Fruit fly (Drosophila melanogaster): Measurements from ENCODE around the gene hkb.

DNA sequence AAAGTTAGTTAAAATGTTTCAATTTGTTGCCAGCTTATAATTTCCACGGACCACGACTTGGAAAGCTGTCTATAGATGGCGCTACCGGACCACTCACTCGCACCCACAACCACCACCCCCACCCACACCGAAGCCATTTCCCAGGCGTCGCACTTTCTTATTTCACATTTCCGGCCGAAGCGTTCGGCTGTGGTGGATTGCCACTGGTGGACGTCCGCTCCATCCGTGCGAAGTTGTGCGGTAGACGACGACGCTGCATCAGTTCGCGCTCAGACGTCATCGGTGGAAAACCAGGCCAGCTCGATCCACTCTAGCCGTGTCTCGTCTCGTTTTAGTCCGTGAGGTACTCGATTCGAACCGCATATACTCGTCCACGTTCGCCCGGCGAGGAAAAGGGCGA lies 13.2 kb upstream of the hkb start, which contains the start of gene CG1090:
- TF ChIP-seq CTCF (optimal IDR thresholded peaks at IDR 0.05) (peak in 1 of 2 experiments; percentile 24), CG8478 (optimal IDR thresholded peaks at IDR 0.05) (no peak)

Measured in S2 (cell line).